Fruit fly (Drosophila melanogaster): Measurements from ENCODE around the gene CG14104.

dm6 chr3L:19793438-19793998 is 13.5 kb downstream of the CG14104 start, which contains the start of the genes CG42637, Gyc76C and SREBP:
- TF ChIP-seq CG8478 (optimal IDR thresholded peaks at IDR 0.05) (no peak), usp (GFP tag; optimal IDR thresholded peaks at IDR 0.05) (no peak), pan (optimal IDR thresholded peaks at IDR 0.05) (no peak), EcR (GFP tag; optimal IDR thresholded peaks at IDR 0.05) (no peak), psq (optimal IDR thresholded peaks at IDR 0.05) (no peak), Dll (optimal IDR thresholded peaks at IDR 0.05) (no peak)
